Fruit fly (Drosophila melanogaster) whole organism, embryonic: ENCODE results near the gene CG12589.

ENCODE experiments used
- Antp ChIP-seq: fragments of 200-800 bp; sonication (Bioruptor generic); optimal IDR thresholded peaks from 3 replicates; lab custom pipeline; 2016; ENCODE audit warnings: missing biosample characterization, missing genetic modification characterization
- Atf6 ChIP-seq: fragments of 200-800 bp; sonication (Bioruptor generic); IDR thresholded peaks from 2 replicates; pipeline ENCODE4 v1.3.6; 2022; ENCODE audit warnings: missing biosample characterization, missing genetic modification characterization
- Blimp-1 ChIP-seq: fragments of 200-800 bp; sonication (Bioruptor generic); optimal IDR thresholded peaks from 3 replicates; lab custom pipeline; 2018; ENCODE audit warnings: missing biosample characterization, missing genetic modification characterization, mild to moderate bottlenecking, moderate library complexity, missing genetic modification reagents
- Bteb2 ChIP-seq: fragments of 200-800 bp; sonication (Bioruptor generic); optimal IDR thresholded peaks from 2 replicates; lab custom pipeline; 2016; ENCODE audit warnings: missing biosample characterization, missing genetic modification characterization
- CG10274 ChIP-seq: fragments of 200-800 bp; sonication (Bioruptor generic); optimal IDR thresholded peaks from 3 replicates; lab custom pipeline; 2017; ENCODE audit warnings: missing biosample characterization, mild to moderate bottlenecking, missing genetic modification characterization
- CG10366 ChIP-seq: fragments of 200-800 bp; sonication (Bioruptor generic); IDR thresholded peaks from 2 replicates; pipeline ENCODE4 v1.3.6; 2022; ENCODE audit warnings: missing biosample characterization, missing genetic modification characterization
- CG11723 ChIP-seq: fragments of 200-800 bp; sonication (Bioruptor generic); optimal IDR thresholded peaks from 2 replicates; lab custom pipeline; 2017; ENCODE audit warnings: missing biosample characterization, mild to moderate bottlenecking, missing genetic modification characterization
- CG12769 ChIP-seq: fragments of 200-800 bp; sonication (Bioruptor generic); optimal IDR thresholded peaks from 2 replicates; lab custom pipeline; 2019; ENCODE audit warnings: missing biosample characterization, mild to moderate bottlenecking, missing genetic modification characterization, moderate library complexity
- CG13894 ChIP-seq: fragments of 200-800 bp; sonication (Bioruptor generic); optimal IDR thresholded peaks from 3 replicates; lab custom pipeline; 2018; ENCODE audit warnings: missing biosample characterization, mild to moderate bottlenecking, missing genetic modification characterization, moderate library complexity
- CG14050 ChIP-seq: fragments of 200-800 bp; sonication (Bioruptor generic); IDR thresholded peaks from 3 replicates; pipeline ENCODE4 v1.3.6; 2022; ENCODE audit warnings: missing biosample characterization, missing genetic modification characterization
- CG14710 ChIP-seq: fragments of 200-800 bp; sonication (Bioruptor generic); optimal IDR thresholded peaks from 3 replicates; lab custom pipeline; 2019; ENCODE audit warnings: missing biosample characterization, mild to moderate bottlenecking, missing genetic modification characterization, moderate library complexity
- CG18011 ChIP-seq: fragments of 200-800 bp; sonication (Bioruptor generic); optimal IDR thresholded peaks from 2 replicates; lab custom pipeline; 2017; ENCODE audit warnings: missing biosample characterization, missing genetic modification characterization, mild to moderate bottlenecking, moderate library complexity, missing genotype
- CG3065 ChIP-seq: fragments of 200-800 bp; sonication (Bioruptor generic); optimal IDR thresholded peaks from 2 replicates; lab custom pipeline; 2016; ENCODE audit warnings: missing biosample characterization, missing genetic modification characterization
- CG32532 ChIP-seq: fragments of 200-800 bp; sonication (Bioruptor generic); IDR thresholded peaks from 2 replicates; pipeline ENCODE4 v1.3.6; 2022; ENCODE audit warnings: missing biosample characterization, missing genetic modification characterization
- CG34376 ChIP-seq: fragments of 200-800 bp; sonication (Bioruptor generic); optimal IDR thresholded peaks from 2 replicates; lab custom pipeline; 2018; ENCODE audit warnings: missing biosample characterization, mild to moderate bottlenecking, missing genetic modification characterization
- CG43689 ChIP-seq: fragments of 200-800 bp; sonication (Bioruptor generic); IDR thresholded peaks from 2 replicates; pipeline ENCODE4 v1.3.6; 2022; ENCODE audit warnings: missing biosample characterization, missing genetic modification characterization
- CG6272 ChIP-seq: fragments of 200-800 bp; sonication (Bioruptor generic); IDR thresholded peaks from 2 replicates; pipeline ENCODE4 v1.3.6; 2022; ENCODE audit warnings: missing biosample characterization, missing genetic modification characterization
- CG9876 ChIP-seq: fragments of 200-800 bp; sonication (Bioruptor generic); optimal IDR thresholded peaks from 2 replicates; lab custom pipeline; 2016; ENCODE audit warnings: missing biosample characterization, missing genetic modification characterization
- CrebB ChIP-seq: fragments of 200-800 bp; sonication (Bioruptor generic); optimal IDR thresholded peaks from 3 replicates; lab custom pipeline; 2018; ENCODE audit warnings: missing biosample characterization, mild to moderate bottlenecking, missing genetic modification characterization
- Dbx ChIP-seq: fragments of 200-800 bp; sonication (Bioruptor generic); IDR thresholded peaks from 3 replicates; pipeline ENCODE4 v1.3.6; 2022; ENCODE audit warnings: missing biosample characterization, missing genetic modification characterization
- Fer2 ChIP-seq: fragments of 200-800 bp; sonication (Bioruptor generic); optimal IDR thresholded peaks from 2 replicates; lab custom pipeline; 2018; ENCODE audit warnings: missing biosample characterization, mild to moderate bottlenecking, missing genetic modification characterization, moderate library complexity
- HLH3B ChIP-seq: fragments of 200-800 bp; sonication (Bioruptor generic); IDR thresholded peaks from 2 replicates; pipeline ENCODE4 v1.3.6; 2022; ENCODE audit warnings: missing biosample characterization, missing genetic modification characterization
- HmgZ ChIP-seq: fragments of 200-800 bp; sonication (Bioruptor generic); optimal IDR thresholded peaks from 2 replicates; lab custom pipeline; 2018; ENCODE audit warnings: missing biosample characterization, mild to moderate bottlenecking, missing genetic modification characterization
- Hr39 ChIP-seq: fragments of >200 bp; optimal IDR thresholded peaks from 2 replicates; lab custom pipeline; 2017
- MESR4 ChIP-seq: fragments of 200-800 bp; sonication (Bioruptor generic); optimal IDR thresholded peaks from 2 replicates; lab custom pipeline; 2018; ENCODE audit warnings: missing biosample characterization, mild to moderate bottlenecking, missing genetic modification characterization, moderate library complexity
- Nf-YA ChIP-seq: fragments of 200-800 bp; sonication (Bioruptor generic); IDR thresholded peaks from 2 replicates; pipeline ENCODE4 v1.3.6; 2022; ENCODE audit warnings: missing biosample characterization, missing genetic modification characterization
- NfI ChIP-seq: fragments of 200-800 bp; sonication (Bioruptor generic); optimal IDR thresholded peaks from 3 replicates; lab custom pipeline; 2018; ENCODE audit warnings: missing biosample characterization, mild to moderate bottlenecking, missing genetic modification characterization, moderate library complexity
- Opbp ChIP-seq: fragments of 200-800 bp; sonication (Bioruptor generic); IDR thresholded peaks from 3 replicates; pipeline ENCODE4 v1.3.6; 2022; ENCODE audit warnings: missing biosample characterization, missing genetic modification characterization; ENCODE audit not compliant: partially characterized antibody
- TFAM ChIP-seq: fragments of 200-800 bp; sonication (Bioruptor generic); optimal IDR thresholded peaks from 2 replicates; lab custom pipeline; 2017; ENCODE audit warnings: missing biosample characterization, missing genetic modification characterization, inconsistent platforms
- abd-A ChIP-seq: fragments of 200-800 bp; sonication (Bioruptor generic); optimal IDR thresholded peaks from 3 replicates; lab custom pipeline; 2019; ENCODE audit warnings: missing biosample characterization, mild to moderate bottlenecking, missing genetic modification characterization, moderate library complexity
- bowl ChIP-seq: fragments of 200-800 bp; sonication (Bioruptor generic); IDR thresholded peaks from 2 replicates; pipeline ENCODE4 v1.3.6; 2022; ENCODE audit warnings: missing biosample characterization, missing genetic modification characterization
- cad ChIP-seq: fragments of >200 bp; optimal IDR thresholded peaks from 2 replicates; lab custom pipeline; 2017; ENCODE audit warnings: missing biosample characterization, missing genetic modification characterization
- chif ChIP-seq, 2 experiments: fragments of 200-800 bp; sonication (Bioruptor generic); optimal IDR thresholded peaks; 3 replicates each; lab custom pipeline; 2016; ENCODE audit warnings: missing biosample characterization in 2 of 2, missing genetic modification characterization in 2 of 2
- chm ChIP-seq: fragments of 200-800 bp; sonication (Bioruptor generic); IDR thresholded peaks from 2 replicates; pipeline ENCODE4 v1.3.6; 2022; ENCODE audit warnings: missing biosample characterization, missing genetic modification characterization
- croc ChIP-seq: fragments of 200-800 bp; sonication (Bioruptor generic); conservative IDR thresholded peaks from 3 replicates; pipeline ENCODE4 v1.3.6; 2022; ENCODE audit warnings: missing biosample characterization, missing genetic modification characterization
- dati ChIP-seq: fragments of 200-800 bp; sonication (Bioruptor generic); IDR thresholded peaks from 2 replicates; pipeline ENCODE4 v1.3.6; 2022; ENCODE audit warnings: missing biosample characterization, missing genetic modification characterization
- gcm2 ChIP-seq: fragments of 200-800 bp; sonication (Bioruptor generic); optimal IDR thresholded peaks from 2 replicates; lab custom pipeline; 2016; ENCODE audit warnings: missing biosample characterization, missing genetic modification characterization
- gem ChIP-seq: fragments of 200-800 bp; sonication (Bioruptor generic); optimal IDR thresholded peaks from 2 replicates; lab custom pipeline; 2019; ENCODE audit warnings: missing biosample characterization, mild to moderate bottlenecking, missing genetic modification characterization, moderate library complexity
- grau ChIP-seq: fragments of 200-800 bp; optimal IDR thresholded peaks from 3 replicates; lab custom pipeline; 2019; ENCODE audit warnings: missing biosample characterization, mild to moderate bottlenecking, missing genetic modification characterization, moderate library complexity
- grn ChIP-seq: fragments of 200-800 bp; sonication (Bioruptor generic); optimal IDR thresholded peaks from 3 replicates; lab custom pipeline; 2017; ENCODE audit warnings: missing biosample characterization, missing genetic modification characterization
- ind ChIP-seq: fragments of 200-800 bp; sonication (Bioruptor generic); optimal IDR thresholded peaks from 3 replicates; lab custom pipeline; 2016; ENCODE audit warnings: missing biosample characterization, missing genetic modification characterization
- lola ChIP-seq, 3 experiments: fragments of >200 bp in 2 of 3; fragments of 200-800 bp in 1 of 3; sonication (Bioruptor generic) in 1 of 3; optimal IDR thresholded peaks; 2 replicates each; lab custom pipeline; 2017 to 2019; ENCODE audit warnings: missing biosample characterization in 3 of 3, missing genetic modification characterization in 3 of 3, mild to moderate bottlenecking in 1 of 3, moderate library complexity in 1 of 3
- repo ChIP-seq: fragments of 200-800 bp; sonication (Bioruptor generic); optimal IDR thresholded peaks from 2 replicates; lab custom pipeline; 2016; ENCODE audit warnings: missing biosample characterization, missing genetic modification characterization
- row ChIP-seq: fragments of 200-800 bp; sonication (Bioruptor generic); IDR thresholded peaks from 3 replicates; pipeline ENCODE4 v1.3.6; 2022; ENCODE audit warnings: missing biosample characterization, missing genetic modification characterization
- sens ChIP-seq: fragments of 200-800 bp; sonication (Bioruptor generic); peaks from one replicate; lab custom pipeline; 2016; ENCODE audit warnings: missing biosample characterization, missing genetic modification characterization
- ssp ChIP-seq: fragments of 200-800 bp; sonication (Bioruptor generic); IDR thresholded peaks from 2 replicates; pipeline ENCODE4 v1.3.6; 2022; ENCODE audit warnings: missing biosample characterization, missing genetic modification characterization
- tll ChIP-seq, 2 experiments: fragments of 200-800 bp in 1 of 2; fragments of >200 bp in 1 of 2; sonication (Bioruptor generic) in 1 of 2; optimal IDR thresholded peaks; 2 replicates each; lab custom pipeline; 2017 to 2019; ENCODE audit warnings: missing biosample characterization in 2 of 2, missing genetic modification characterization in 2 of 2, mild to moderate bottlenecking in 1 of 2, moderate library complexity in 1 of 2
- toy ChIP-seq: fragments of 200-800 bp; sonication (Bioruptor generic); IDR thresholded peaks from 2 replicates; pipeline ENCODE4 v1.3.6; 2022; ENCODE audit warnings: missing biosample characterization, missing genetic modification characterization
- trh ChIP-seq: fragments of 200-800 bp; sonication (Bioruptor generic); optimal IDR thresholded peaks from 2 replicates; lab custom pipeline; 2016; ENCODE audit warnings: missing biosample characterization, missing genetic modification characterization
- tx ChIP-seq: fragments of 200-800 bp; sonication (Bioruptor generic); optimal IDR thresholded peaks from 2 replicates; lab custom pipeline; 2016; ENCODE audit warnings: missing biosample characterization, missing genetic modification characterization
- zen ChIP-seq: fragments of 200-800 bp; sonication (Bioruptor generic); optimal IDR thresholded peaks from 3 replicates; lab custom pipeline; 2018; ENCODE audit warnings: missing biosample characterization, mild to moderate bottlenecking, missing genetic modification characterization, moderate library complexity

The CG12589 gene

dm6 chr3R:5108034-5108433 lies 30.8 kb downstream of the CG12589 start (continued):
- TF ChIP-seq gem (tag; lab: Kevin White, UChicago) (peak; percentile 86), CG12769 (peak; percentile 93), MESR4 (GFP tag; lab: Kevin White, UChicago) (peak; percentile 48), HmgZ (tag; lab: Kevin White, UChicago) (peak; percentile 91), HLH3B (GFP tag; lab: Robert Waterston, UW) (peak; percentile 65; the same call in 1 of the 2 replicates), CG13894 (tag; lab: Kevin White, UChicago) (peak; percentile 79), chif (GFP tag; optimal IDR thresholded peaks at IDR 0.05; lab: Kevin White, UChicago) (peak; percentile 75 to 84), dati (GFP tag; lab: Robert Waterston, UW) (no peak), Atf6 (GFP tag; lab: Robert Waterston, UW) (peak; percentile 85), ind (GFP tag; lab: Kevin White, UChicago) (peak; percentile 27), CG43689 (peak; percentile 60; the same call in 1 of the 2 replicates), CG14050 (GFP tag; lab: Robert Waterston, UW) (no peak; the same call in 2 of the 3 replicates), Hr39 (lab: Kevin White, UChicago) (no peak), bowl (no peak), CG6272 (GFP tag; lab: Robert Waterston, UW) (no peak), CG14710 (tag; lab: Kevin White, UChicago) (peak; percentile 89), CG10274 (GFP tag; lab: Kevin White, UChicago) (peak; percentile 73), CG3065 (peak; percentile 78), tx (peak; percentile 63), CG9876 (GFP tag; lab: Kevin White, UChicago) (peak; percentile 53), lola (GFP tag; optimal IDR thresholded peaks at IDR 0.05; lab: Kevin White, UChicago) (peak in 1 of 3 experiments; percentile 86), sens (peak; percentile 97), croc (GFP tag; lab: Robert Waterston, UW) (peak; percentile 35; the same call in 1 of the 3 replicates), zen (tag; lab: Kevin White, UChicago) (peak; percentile 80), Antp (GFP tag; lab: Kevin White, UChicago) (peak; percentile 64), CG32532 (GFP tag; lab: Robert Waterston, UW) (peak; percentile 26; the same call in 1 of the 2 replicates), Opbp (no peak), CG11723 (GFP tag; lab: Kevin White, UChicago) (peak; percentile 88), trh (GFP tag; lab: Kevin White, UChicago) (peak; percentile 79), repo (peak; percentile 72), abd-A (tag; lab: Kevin White, UChicago) (peak; percentile 35), tll (GFP tag; optimal IDR thresholded peaks at IDR 0.05; lab: Kevin White, UChicago) (peak in 1 of 2 experiments; percentile 78), cad (no peak), CG18011 (peak; percentile 62), gcm2 (GFP tag; lab: Kevin White, UChicago) (peak; percentile 79), ssp (GFP tag; lab: Robert Waterston, UW) (no peak), grau (peak; percentile 78), TFAM (GFP tag; lab: Kevin White, UChicago) (peak; percentile 80), Bteb2 (GFP tag; lab: Kevin White, UChicago) (peak; percentile 88), NfI (peak; percentile 70), CG34376 (peak; percentile 79), toy (GFP tag; lab: Robert Waterston, UW) (no peak; the same call in 1 of the 2 replicates), row (GFP tag; lab: Robert Waterston, UW) (no peak), CrebB (peak; percentile 95), Blimp-1 (peak; percentile 89), grn (GFP tag; lab: Kevin White, UChicago) (peak; percentile 69), Nf-YA (peak; percentile 50), Fer2 (peak; percentile 58), CG10366 (GFP tag; lab: Robert Waterston, UW) (peak; percentile 25; the same call in 1 of the 2 replicates), chm (GFP tag; lab: Robert Waterston, UW) (peak; percentile 90), Dbx (peak; percentile 71; the same call in 2 of the 3 replicates)
